Worm (Caenorhabditis elegans): ENCODE measurements around the gene rars-2.

rars-2 gene

ce11 chrII:6125259-6125658, at the start of gene rars-2:
Gene rars-2, plus strand, starts transcription at chrII:6125559.
- no peak for TF ChIP-seq fkh-8 (tag; optimal IDR thresholded peaks at IDR 0.05)
- TF ChIP-seq ceh-63 (GFP tag; optimal IDR thresholded peaks at IDR 0.05), result no peak
- no peak for TF ChIP-seq vab-15 (tag; optimal IDR thresholded peaks at IDR 0.05)
- no peak for TF ChIP-seq mab-9 (GFP tag; IDR thresholded peaks at IDR 0.05)
- no peak for TF ChIP-seq lin-35 (GFP tag; optimal IDR thresholded peaks at IDR 0.05)
- no peak for TF ChIP-seq fkh-4 (tag; optimal IDR thresholded peaks at IDR 0.05; ENCODE audit: borderline replicate concordance)
- no peak for TF ChIP-seq unc-86 (tag; optimal IDR thresholded peaks at IDR 0.05)
- no peak for TF ChIP-seq nhr-12 (tag; optimal IDR thresholded peaks at IDR 0.05)
- no peak for TF ChIP-seq ztf-4 (tag; optimal IDR thresholded peaks at IDR 0.05)
- TF ChIP-seq fos-1 (tag; optimal IDR thresholded peaks at IDR 0.05), result no peak
- no peak for TF ChIP-seq pqm-1 (tag; optimal IDR thresholded peaks at IDR 0.05)
- no peak for TF ChIP-seq nhr-28 (tag; optimal IDR thresholded peaks at IDR 0.05)
- TF ChIP-seq mdl-1 (tag; optimal IDR thresholded peaks at IDR 0.05), result no peak
- no peak for TF ChIP-seq rnt-1 (tag; optimal IDR thresholded peaks at IDR 0.05)
- no peak for TF ChIP-seq ets-5 (GFP tag; IDR thresholded peaks at IDR 0.05)
- no peak for TF ChIP-seq nhr-19 (GFP tag; conservative IDR thresholded peaks at IDR 0.05)

DNA sequence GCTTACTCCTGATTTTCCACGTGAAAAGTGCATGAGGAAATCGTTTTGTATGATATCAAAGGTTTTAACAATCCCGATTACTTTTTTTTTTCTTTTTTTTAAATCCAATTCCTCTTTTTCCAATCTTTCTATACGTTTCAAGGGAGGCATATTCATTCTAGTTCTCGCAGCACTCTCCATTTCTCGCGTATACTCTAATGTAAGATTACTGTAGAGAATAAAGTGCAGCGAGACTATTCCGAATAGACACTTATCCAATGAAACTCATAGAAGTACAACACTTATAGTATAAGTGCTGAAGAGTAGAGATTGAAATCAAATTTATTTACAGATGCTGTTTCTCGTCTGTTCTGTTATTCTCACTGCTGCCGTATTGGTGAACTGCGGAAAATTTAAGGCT, 47.8 kb upstream of the rars-2 start, which contains the start of gene H12I13.6:
TSS of gene H12I13.6 (plus strand) at position 301 of the 400 bp plus-strand sequence.
- no peak for TF ChIP-seq lin-13 (GFP tag; optimal IDR thresholded peaks at IDR 0.05)
- TF ChIP-seq C16A3.4 (tag; optimal IDR thresholded peaks at IDR 0.05), result no peak
- TF ChIP-seq aly-2 (tag; optimal IDR thresholded peaks at IDR 0.05), result no peak
- no peak for TF ChIP-seq nhr-47 (tag; optimal IDR thresholded peaks at IDR 0.05)
- no peak for TF ChIP-seq ces-1 (GFP tag; optimal IDR thresholded peaks at IDR 0.05)
- no peak for TF ChIP-seq mab-9 (GFP tag; IDR thresholded peaks at IDR 0.05)
- no peak for TF ChIP-seq vab-15 (tag; optimal IDR thresholded peaks at IDR 0.05)
- no peak for TF ChIP-seq nhr-77 (tag; optimal IDR thresholded peaks at IDR 0.05)
- no peak for TF ChIP-seq F16B12.6 (tag; optimal IDR thresholded peaks at IDR 0.05)
- no peak for TF ChIP-seq skn-1 (tag; optimal IDR thresholded peaks at IDR 0.05)
- TF ChIP-seq fkh-4 (tag; optimal IDR thresholded peaks at IDR 0.05; ENCODE audit: borderline replicate concordance), result no peak
- TF ChIP-seq dpl-1 (GFP tag; optimal IDR thresholded peaks at IDR 0.05), result no peak
- TF ChIP-seq tlp-1 (tag; optimal IDR thresholded peaks at IDR 0.05), result no peak
- TF ChIP-seq ceh-63 (GFP tag; optimal IDR thresholded peaks at IDR 0.05), result no peak

DNA sequence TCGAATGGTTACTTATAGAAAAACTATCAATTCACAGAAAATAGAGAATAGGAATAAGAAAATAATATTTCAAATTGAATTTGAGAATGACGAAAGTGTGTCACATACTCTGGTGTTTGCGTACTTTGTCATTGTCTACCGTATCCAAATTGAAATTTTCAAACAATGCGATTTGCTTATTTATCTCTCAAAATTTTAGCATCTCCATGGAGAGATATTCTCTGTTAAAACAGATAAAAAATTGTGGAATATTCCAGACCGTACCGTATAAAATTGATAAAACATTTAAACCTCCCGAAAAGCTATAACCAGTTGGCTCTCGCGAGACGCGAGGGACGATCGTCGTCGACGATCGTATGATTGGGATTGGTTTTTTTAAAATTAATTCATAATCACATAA, 44.6 kb upstream of the rars-2 start, which contains the start of gene fbf-1:
TSS of gene fbf-1 (minus strand) at position 101 of the 400 bp plus-strand sequence.
- no peak for TF ChIP-seq C16A3.4 (tag; optimal IDR thresholded peaks at IDR 0.05)
- no peak for TF ChIP-seq ceh-88 (GFP tag; IDR thresholded peaks at IDR 0.05)
- TF ChIP-seq mef-2 (tag; optimal IDR thresholded peaks at IDR 0.05), result no peak
- no peak for TF ChIP-seq lsy-2 (tag; optimal IDR thresholded peaks at IDR 0.05)
- no peak for TF ChIP-seq sup-37 (GFP tag; optimal IDR thresholded peaks at IDR 0.05)
- TF ChIP-seq tbx-2 (tag; optimal IDR thresholded peaks at IDR 0.05), result no peak
- no peak for TF ChIP-seq rnt-1 (tag; optimal IDR thresholded peaks at IDR 0.05)
- TF ChIP-seq nhr-76 (tag; optimal IDR thresholded peaks at IDR 0.05), result no peak
- no peak for TF ChIP-seq hpl-2 (GFP tag; optimal IDR thresholded peaks at IDR 0.05)
- TF ChIP-seq zip-4 (GFP tag; optimal IDR thresholded peaks at IDR 0.05), result no peak
- TF ChIP-seq fkh-10 (GFP tag; optimal IDR thresholded peaks at IDR 0.05), result no peak
- TF ChIP-seq snu-23 (GFP tag; optimal IDR thresholded peaks at IDR 0.05), result no peak
- no peak for TF ChIP-seq lin-39 (tag; optimal IDR thresholded peaks at IDR 0.05)
- no peak for TF ChIP-seq ceh-8 (GFP tag; optimal IDR thresholded peaks at IDR 0.05)
- TF ChIP-seq C34B4.2 (tag; optimal IDR thresholded peaks at IDR 0.05), result no peak
- TF ChIP-seq elt-2 (tag; optimal IDR thresholded peaks at IDR 0.05), result no peak
- no peak for TF ChIP-seq nhr-90 (tag; optimal IDR thresholded peaks at IDR 0.05; ENCODE audit: poor library complexity)
- TF ChIP-seq nhr-12 (tag; optimal IDR thresholded peaks at IDR 0.05), result no peak
- no peak for TF ChIP-seq Y116A8C.19 (tag; optimal IDR thresholded peaks at IDR 0.05; ENCODE audit: borderline replicate concordance)
- no peak for TF ChIP-seq snpc-4 (tag; optimal IDR thresholded peaks at IDR 0.05)

All from whole organism, L1 larva.